Worm (Caenorhabditis elegans): ENCODE measurements around the gene T06E6.10.

- no peak for TF ChIP-seq hif-1 (tag; optimal IDR thresholded peaks at IDR 0.05)
- TF ChIP-seq lsy-2 (tag; optimal IDR thresholded peaks at IDR 0.05) = no peak
- no peak for TF ChIP-seq pha-4 (GFP tag; IDR thresholded peaks at IDR 0.05)
- TF ChIP-seq pha-4 (tag; optimal IDR thresholded peaks at IDR 0.05) = no peak
- TF ChIP-seq ZK337.2 (GFP tag; IDR thresholded peaks at IDR 0.05) = no peak
- no peak for TF ChIP-seq lin-13 (GFP tag; optimal IDR thresholded peaks at IDR 0.05)
- TF ChIP-seq dpl-1 (GFP tag; optimal IDR thresholded peaks at IDR 0.05) = no peak
Observed at ce11 chrV:15423601-15424000, 5.7 kb downstream of the T06E6.10 start, which contains the start of gene fbxa-104.
